Worm (Caenorhabditis elegans): ENCODE measurements around the gene F10C2.3.

The F10C2.3 gene

ce11 chrV:11979673-11980561 lies 40.2 kb upstream of the F10C2.3 start, which contains the start of gene snr-4 (continued):
- TF ChIP-seq nhr-120 (GFP tag; IDR thresholded peaks at IDR 0.05): no peak
- peak; percentile 58 for TF ChIP-seq somi-1 (GFP tag; optimal IDR thresholded peaks at IDR 0.05)
- TF ChIP-seq tbp1 (GFP tag; optimal IDR thresholded peaks at IDR 0.05): peak; percentile 81
- no peak for TF ChIP-seq hlh-26 (GFP tag; conservative IDR thresholded peaks at IDR 0.05)
- peak; percentile 94 for TF ChIP-seq snpc-1.3 (tag; optimal IDR thresholded peaks at IDR 0.05; ENCODE audit: insufficient read depth)
- peak; percentile 53 for TF ChIP-seq hsf-1 (GFP tag; IDR thresholded peaks at IDR 0.05)
- peak; percentile 60 for TF ChIP-seq die-1 (tag; optimal IDR thresholded peaks at IDR 0.05)
- TF ChIP-seq rpc-1 (optimal IDR thresholded peaks at IDR 0.05): no peak
- peak; percentile 11 for TF ChIP-seq rpc-1 (tag; optimal IDR thresholded peaks at IDR 0.05)
- TF ChIP-seq xnd-1 (tag; optimal IDR thresholded peaks at IDR 0.05): peak; percentile 61
- TF ChIP-seq dpff-1 (tag; optimal IDR thresholded peaks at IDR 0.05): peak; percentile 83
- peak; percentile 48; the same call in 1 of the 2 replicates for TF ChIP-seq ztf-6 (GFP tag; IDR thresholded peaks at IDR 0.05)
- TF ChIP-seq akir-1 (GFP tag; optimal IDR thresholded peaks at IDR 0.05): no peak
- TF ChIP-seq dpl-1 (GFP tag; optimal IDR thresholded peaks at IDR 0.05): peak; percentile 44
- no peak for TF ChIP-seq ceh-58 (GFP tag; IDR thresholded peaks at IDR 0.05)
- TF ChIP-seq B0336.3 (GFP tag; IDR thresholded peaks at IDR 0.05): peak; percentile 97
- no peak for TF ChIP-seq ztf-22 (GFP tag; optimal IDR thresholded peaks at IDR 0.05)
- TF ChIP-seq B0035.1 (tag; optimal IDR thresholded peaks at IDR 0.05): peak; percentile 72
- TF ChIP-seq F39B2.1 (GFP tag; IDR thresholded peaks at IDR 0.05): no peak
- peak; percentile 7 for TF ChIP-seq F10E7.11 (tag; optimal IDR thresholded peaks at IDR 0.05)
- no peak for TF ChIP-seq nfya-1 (tag; optimal IDR thresholded peaks at IDR 0.05; ENCODE audit: borderline replicate concordance, insufficient read depth)
- TF ChIP-seq F57A8.1 (GFP tag; optimal IDR thresholded peaks at IDR 0.05): no peak
- 0 out of 2 replicates have a peak, but pooled peaks have one; percentile 58 for TF ChIP-seq F37B4.10 (GFP tag; IDR thresholded peaks at IDR 0.05)
- peak; percentile 100 for TF ChIP-seq madf-3 (GFP tag; IDR thresholded peaks at IDR 0.05)
- peak; percentile 88 for TF ChIP-seq C06A6.2 (GFP tag; conservative IDR thresholded peaks at IDR 0.05)
- peak; percentile 74 for TF ChIP-seq lsy-27 (tag; optimal IDR thresholded peaks at IDR 0.05; ENCODE audit: borderline replicate concordance, insufficient read depth)
- peak; percentile 48 for TF ChIP-seq T07F8.4 (tag; optimal IDR thresholded peaks at IDR 0.05)
- TF ChIP-seq ceh-100 (GFP tag; IDR thresholded peaks at IDR 0.05): peak; percentile 85
- TF ChIP-seq him-1 (tag; optimal IDR thresholded peaks at IDR 0.05): peak; percentile 92
- 0 out of 2 replicates have a peak, but pooled peaks have one; percentile 6 for TF ChIP-seq aptf-3 (GFP tag; IDR thresholded peaks at IDR 0.05)
- TF ChIP-seq madf-8 (GFP tag; conservative IDR thresholded peaks at IDR 0.05): peak; percentile 65
- peak; percentile 83 for TF ChIP-seq ceh-91 (GFP tag; IDR thresholded peaks at IDR 0.05)
- TF ChIP-seq let-607 (tag; optimal IDR thresholded peaks at IDR 0.05): peak; percentile 63 to 68
- peak; percentile 67 for TF ChIP-seq athp-1 (tag; optimal IDR thresholded peaks at IDR 0.05)
- peak; percentile 80 for TF ChIP-seq ama-1 (optimal IDR thresholded peaks at IDR 0.05)
- TF ChIP-seq ama-1 (GFP tag; optimal IDR thresholded peaks at IDR 0.05): no peak
- TF ChIP-seq bed-2 (GFP tag; IDR thresholded peaks at IDR 0.05): peak; percentile 79; the same call in 1 of the 2 replicates
- TF ChIP-seq F33H1.4 (GFP tag; IDR thresholded peaks at IDR 0.05): peak; percentile 78
- TF ChIP-seq Y53F4B.3 (GFP tag; IDR thresholded peaks at IDR 0.05): peak; percentile 76
- peak; percentile 93 for TF ChIP-seq repo-1 (tag; optimal IDR thresholded peaks at IDR 0.05)
- peak; percentile 72 for TF ChIP-seq unc-130 (GFP tag; optimal IDR thresholded peaks at IDR 0.05)
- TF ChIP-seq B0261.1 (tag; optimal IDR thresholded peaks at IDR 0.05): peak; percentile 41
- peak; percentile 97 for TF ChIP-seq C17E4.6 (GFP tag; IDR thresholded peaks at IDR 0.05)
- TF ChIP-seq attf-5 (GFP tag; optimal IDR thresholded peaks at IDR 0.05): peak; percentile 88
- peak; percentile 84 for TF ChIP-seq chd-7 (tag; optimal IDR thresholded peaks at IDR 0.05)
- TF ChIP-seq snpc-4 (GFP tag; optimal IDR thresholded peaks at IDR 0.05): peak; percentile 99
- TF ChIP-seq snpc-4 (tag; optimal IDR thresholded peaks at IDR 0.05): peak; percentile 99 to 100 (median 99)

Data from whole organism, young adult.